Fruit fly (Drosophila melanogaster) whole organism, adult: Measurements from ENCODE around the gene Mlp84B.

Experiments used
- CG12768 ChIP-seq: fragments of 200-800 bp; sonication (Bioruptor generic); optimal IDR thresholded peaks from 2 replicates; lab custom pipeline; 2017; ENCODE audit warnings: missing biosample characterization, missing genetic modification characterization, mild to moderate bottlenecking, moderate library complexity, missing genetic modification reagents
- CG1620 ChIP-seq: fragments of 200-800 bp; sonication (Bioruptor generic); optimal IDR thresholded peaks from 2 replicates; lab custom pipeline; 2016; ENCODE audit warnings: missing biosample characterization, missing genetic modification characterization
- CG33017 ChIP-seq: fragments of 200-800 bp; sonication (Bioruptor generic); optimal IDR thresholded peaks from 2 replicates; lab custom pipeline; 2018; ENCODE audit warnings: missing biosample characterization, mild to moderate bottlenecking, missing genetic modification characterization, moderate library complexity
- CG7045 ChIP-seq: fragments of 200-800 bp; sonication (Bioruptor generic); optimal IDR thresholded peaks from 2 replicates; lab custom pipeline; 2017; ENCODE audit warnings: missing biosample characterization, mild to moderate bottlenecking, missing genetic modification characterization
- CG7101 ChIP-seq: fragments of 200-800 bp; sonication (Bioruptor generic); optimal IDR thresholded peaks from 2 replicates; lab custom pipeline; 2018; ENCODE audit warnings: missing biosample characterization, mild to moderate bottlenecking, missing genetic modification characterization, moderate library complexity
- Clk ChIP-seq: fragments of 200-800 bp; sonication (Bioruptor generic); optimal IDR thresholded peaks from 2 replicates; lab custom pipeline; 2017; ENCODE audit warnings: missing biosample characterization, missing genetic modification characterization
- Crg-1 ChIP-seq: fragments of 200-800 bp; sonication (Bioruptor generic); optimal IDR thresholded peaks from 2 replicates; lab custom pipeline; 2016; ENCODE audit warnings: missing biosample characterization, missing genetic modification characterization
- Hr96 ChIP-seq: fragments of 200-800 bp; sonication (Bioruptor generic); optimal IDR thresholded peaks from 2 replicates; lab custom pipeline; 2016; ENCODE audit warnings: missing biosample characterization, missing genetic modification characterization
- Mnt ChIP-seq: fragments of 200-800 bp; sonication (Bioruptor generic); optimal IDR thresholded peaks from 2 replicates; lab custom pipeline; 2016; ENCODE audit warnings: missing biosample characterization, mild to moderate bottlenecking, missing genetic modification characterization
- cnc ChIP-seq, 2 experiments: fragments of >200 bp; optimal IDR thresholded peaks; 2 replicates each; lab custom pipeline; 2017
- kay ChIP-seq: fragments of 200-800 bp; sonication (Bioruptor generic); peaks from one replicate; lab custom pipeline; 2016; ENCODE audit warnings: missing biosample characterization, missing genetic modification characterization, borderline replicate concordance
- ovo ChIP-seq: fragments of 200-800 bp; sonication (Bioruptor generic); optimal IDR thresholded peaks from 2 replicates; lab custom pipeline; 2016; ENCODE audit warnings: missing biosample characterization, missing genetic modification characterization
- pad ChIP-seq: fragments of 200-800 bp; sonication (Bioruptor generic); optimal IDR thresholded peaks from 3 replicates; lab custom pipeline; 2017; ENCODE audit warnings: missing biosample characterization, missing genetic modification characterization, mild to moderate bottlenecking, moderate library complexity, missing genetic modification reagents
- tj ChIP-seq: fragments of 200-800 bp; sonication (Bioruptor generic); optimal IDR thresholded peaks from 3 replicates; lab custom pipeline; 2017; ENCODE audit warnings: missing biosample characterization, mild to moderate bottlenecking, missing genetic modification characterization, moderate library complexity

DNA sequence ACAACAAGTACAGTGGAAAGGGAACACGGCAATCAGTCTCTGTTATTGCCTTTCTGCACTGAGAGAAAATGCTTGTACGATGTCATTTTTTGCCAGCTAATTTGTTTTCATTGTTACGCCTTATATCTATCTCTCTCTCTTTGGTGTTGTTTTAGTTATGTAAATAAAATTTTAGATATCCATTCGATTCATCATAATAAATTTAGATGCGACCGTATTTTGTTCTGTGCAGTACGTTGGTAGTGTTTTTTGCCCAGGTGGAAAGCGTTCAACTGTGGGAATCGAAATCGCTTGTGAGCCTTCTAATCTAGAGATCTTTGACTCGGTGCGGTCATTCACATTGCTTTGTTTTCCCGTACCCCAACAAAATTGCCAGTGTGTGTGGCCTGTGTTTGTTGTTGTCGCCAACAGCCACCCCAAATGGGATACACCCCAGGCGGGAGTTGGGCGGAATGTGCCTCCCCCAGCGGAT lies 41.8 kb downstream of the Mlp84B start:
- no peak for TF ChIP-seq cnc (optimal IDR thresholded peaks at IDR 0.05; lab: Kevin White, UChicago)
- peak; percentile 94 for TF ChIP-seq kay (GFP tag; lab: Kevin White, UChicago)
- peak; percentile 91 for TF ChIP-seq CG7045 (GFP tag; lab: Kevin White, UChicago)
- peak; percentile 74 for TF ChIP-seq Mnt (GFP tag; lab: Kevin White, UChicago)
- peak; percentile 91 for TF ChIP-seq CG7101
- TF ChIP-seq pad (GFP tag; lab: Kevin White, UChicago), result peak; percentile 81
- TF ChIP-seq CG33017 (tag; lab: Kevin White, UChicago), result peak; percentile 91
- peak; percentile 70 for TF ChIP-seq Crg-1 (GFP tag; lab: Kevin White, UChicago)
- TF ChIP-seq CG1620 (GFP tag; lab: Kevin White, UChicago), result peak; percentile 81
- TF ChIP-seq Hr96 (GFP tag; lab: Kevin White, UChicago), result peak; percentile 90
- TF ChIP-seq ovo (GFP tag; lab: Kevin White, UChicago), result peak; percentile 71
- peak; percentile 67 for TF ChIP-seq tj (GFP tag; lab: Kevin White, UChicago)
- TF ChIP-seq CG12768 (GFP tag; lab: Kevin White, UChicago), result peak; percentile 96
- peak; percentile 87 for TF ChIP-seq Clk
